Worm (Caenorhabditis elegans) whole organism, young adult: ENCODE measurements around the gene ptr-5.

Experiments
- B0336.3 ChIP-seq: fragments of 200-800 bp; sonication (Bioruptor generic); IDR thresholded peaks from 2 replicates; pipeline ENCODE4 v1.3.6; 2022; ENCODE audit warnings: missing genetic modification characterization, missing compliant biosample characterization
- F22D6.2 ChIP-seq: sonication (generic microtip); optimal IDR thresholded peaks from 2 replicates; lab custom pipeline; 2016; ENCODE audit warnings: mild to moderate bottlenecking, missing genetic modification characterization, missing compliant biosample characterization
- F33H1.4 ChIP-seq: fragments of 200-800 bp; sonication (Bioruptor generic); IDR thresholded peaks from 2 replicates; pipeline ENCODE4 v1.3.6; 2022; ENCODE audit warnings: missing genetic modification reagents, missing genetic modification characterization, missing compliant biosample characterization
- F49E8.2 ChIP-seq: sonication (generic microtip); optimal IDR thresholded peaks from 3 replicates; lab custom pipeline; 2017; ENCODE audit warnings: missing genetic modification characterization, mild to moderate bottlenecking, missing compliant biosample characterization, antibody characterized with exemption, moderate library complexity; ENCODE audit not compliant: insufficient read depth
- K11D2.4 ChIP-seq: fragments of 200-800 bp; sonication (Bioruptor generic); IDR thresholded peaks from 2 replicates; pipeline ENCODE4 v1.3.6; 2022; ENCODE audit warnings: missing genetic modification reagents, missing genetic modification characterization, missing compliant biosample characterization
- Y53G8AR.9 ChIP-seq: fragments of 200-800 bp; sonication (Bioruptor generic); conservative IDR thresholded peaks from 2 replicates; pipeline ENCODE4 v1.3.6; 2022; ENCODE audit warnings: missing genetic modification reagents, missing genetic modification characterization, missing compliant biosample characterization
- Y79H2A.3 ChIP-seq: fragments of 200-800 bp; sonication (Bioruptor generic); conservative IDR thresholded peaks from 2 replicates; pipeline ENCODE4 v1.3.6; 2022; ENCODE audit warnings: missing genetic modification reagents, missing genetic modification characterization, missing compliant biosample characterization
- ama-1 ChIP-seq, 3 experiments: fragments of 150-350 bp in 1 of 3; sonication (generic microtip) in 2 of 3; optimal IDR thresholded peaks; 2 replicates each; lab custom pipeline; 2014 to 2018; ENCODE audit warnings: missing biosample characterization in 2 of 3, missing genetic modification characterization in 2 of 3, missing genetic modification reagents in 2 of 3
- aptf-2 ChIP-seq: fragments of 200-800 bp; sonication (Bioruptor generic); conservative IDR thresholded peaks from 2 replicates; pipeline ENCODE4 v1.3.6; 2022; ENCODE audit warnings: missing genetic modification reagents, missing genetic modification characterization, missing compliant biosample characterization
- atf-7 ChIP-seq: sonication (generic microtip); optimal IDR thresholded peaks from 2 replicates; lab custom pipeline; 2017; ENCODE audit warnings: mild to moderate bottlenecking, missing genetic modification characterization, missing compliant biosample characterization
- cebp-2 ChIP-seq: fragments of 200-800 bp; sonication (Bioruptor generic); IDR thresholded peaks from 2 replicates; pipeline ENCODE4 v1.3.6; 2022; ENCODE audit warnings: missing genetic modification characterization, missing compliant biosample characterization
- ceh-40 ChIP-seq: fragments of 200-800 bp; sonication (Bioruptor generic); IDR thresholded peaks from 2 replicates; pipeline ENCODE4 v1.3.6; 2022; ENCODE audit warnings: missing genetic modification characterization, missing compliant biosample characterization
- ceh-58 ChIP-seq: fragments of 200-800 bp; sonication (Bioruptor generic); IDR thresholded peaks from 2 replicates; pipeline ENCODE4 v1.3.6; 2022; ENCODE audit warnings: missing genetic modification characterization, missing compliant biosample characterization
- ceh-91 ChIP-seq: fragments of 200-800 bp; sonication (Bioruptor generic); IDR thresholded peaks from 2 replicates; pipeline ENCODE4 v1.3.6; 2022; ENCODE audit warnings: missing genetic modification reagents, missing genetic modification characterization, missing compliant biosample characterization
- chd-7 ChIP-seq: sonication (generic microtip); optimal IDR thresholded peaks from 2 replicates; lab custom pipeline; 2016; ENCODE audit warnings: mild to moderate bottlenecking, missing genetic modification characterization, moderate library complexity, missing compliant biosample characterization
- die-1 ChIP-seq: sonication (generic microtip); optimal IDR thresholded peaks from 2 replicates; lab custom pipeline; 2016; ENCODE audit warnings: missing genotype, mild to moderate bottlenecking, missing genetic modification characterization, missing compliant biosample characterization
- egl-18 ChIP-seq: fragments of 200-800 bp; sonication (Bioruptor generic); IDR thresholded peaks from 2 replicates; pipeline ENCODE4 v1.3.6; 2022; ENCODE audit warnings: missing genetic modification reagents, missing genetic modification characterization, missing compliant biosample characterization
- egrh-3 ChIP-seq: fragments of 200-800 bp; sonication (Bioruptor generic); IDR thresholded peaks from 2 replicates; pipeline ENCODE4 v1.3.6; 2022; ENCODE audit warnings: missing genetic modification reagents, missing genetic modification characterization, missing compliant biosample characterization
- ets-4 ChIP-seq: fragments of 200-800 bp; sonication (Bioruptor generic); optimal IDR thresholded peaks from 2 replicates; lab custom pipeline; 2018; ENCODE audit warnings: mild to moderate bottlenecking, missing genetic modification characterization, missing compliant biosample characterization
- hlh-12 ChIP-seq: sonication (generic microtip); optimal IDR thresholded peaks from 2 replicates; lab custom pipeline; 2016; ENCODE audit warnings: missing genetic modification characterization, missing compliant biosample characterization
- hmg-20 ChIP-seq: fragments of 200-800 bp; sonication (Bioruptor generic); IDR thresholded peaks from 2 replicates; pipeline ENCODE4 v1.3.6; 2022; ENCODE audit warnings: missing genetic modification reagents, missing genetic modification characterization, missing compliant biosample characterization
- hrde-1 ChIP-seq: sonication (generic microtip); optimal IDR thresholded peaks from 2 replicates; lab custom pipeline; 2016; ENCODE audit warnings: missing genetic modification characterization, mild to moderate bottlenecking, missing compliant biosample characterization, moderate library complexity, missing genotype, missing genetic modification reagents, borderline replicate concordance
- let-607 ChIP-seq, 2 experiments: fragments of 200-800 bp in 1 of 2; sonication (Bioruptor generic) in 1 of 2; sonication (generic microtip) in 1 of 2; optimal IDR thresholded peaks; 2 replicates each; lab custom pipeline; 2016 to 2018; ENCODE audit warnings: mild to moderate bottlenecking in 2 of 2, missing compliant biosample characterization in 2 of 2, missing genetic modification characterization in 2 of 2, moderate library complexity in 2 of 2, missing genotype in 1 of 2
- lin-26 ChIP-seq: fragments of 200-800 bp; sonication (Bioruptor generic); IDR thresholded peaks from 2 replicates; pipeline ENCODE4 v1.3.6; 2022; ENCODE audit warnings: missing genetic modification reagents, missing genetic modification characterization, missing compliant biosample characterization
- lin-40 ChIP-seq: sonication (generic microtip); optimal IDR thresholded peaks from 2 replicates; lab custom pipeline; 2016; ENCODE audit warnings: missing genetic modification characterization, mild to moderate bottlenecking, missing compliant biosample characterization, missing genotype, missing genetic modification reagents
- lin-54 ChIP-seq: fragments of 200-800 bp; sonication (Bioruptor generic); optimal IDR thresholded peaks from 2 replicates; lab custom pipeline; 2018; ENCODE audit warnings: mild to moderate bottlenecking, missing genetic modification characterization, missing compliant biosample characterization
- madf-10 ChIP-seq: sonication (generic microtip); optimal IDR thresholded peaks from 2 replicates; lab custom pipeline; 2016; ENCODE audit warnings: mild to moderate bottlenecking, missing genetic modification characterization, missing compliant biosample characterization
- nhr-27 ChIP-seq: fragments of 200-800 bp; sonication (Bioruptor generic); optimal IDR thresholded peaks from 2 replicates; lab custom pipeline; 2018; ENCODE audit warnings: mild to moderate bottlenecking, missing genetic modification characterization, moderate library complexity, missing compliant biosample characterization
- nhr-90 ChIP-seq: sonication (generic microtip); optimal IDR thresholded peaks from 2 replicates; lab custom pipeline; 2016; ENCODE audit warnings: missing genotype, mild to moderate bottlenecking, missing genetic modification characterization, missing compliant biosample characterization
- rcor-1 ChIP-seq: fragments of 200-800 bp; sonication (Bioruptor generic); IDR thresholded peaks from 2 replicates; pipeline ENCODE4 v1.3.6; 2022; ENCODE audit warnings: missing genetic modification reagents, missing genetic modification characterization, missing compliant biosample characterization
- sea-2 ChIP-seq: fragments of 200-800 bp; sonication (Bioruptor generic); IDR thresholded peaks from 2 replicates; pipeline ENCODE4 v1.3.6; 2022; ENCODE audit warnings: missing genetic modification characterization, missing compliant biosample characterization
- snpc-4 ChIP-seq, 5 experiments: fragments of 150-350 bp in 1 of 5; sonication (generic microtip) in 4 of 5; optimal IDR thresholded peaks; 2 replicates each; lab custom pipeline; 2014 to 2018; ENCODE audit warnings: missing genetic modification characterization in 5 of 5, missing biosample characterization in 3 of 5, antibody characterized with exemption in 2 of 5, mild to moderate bottlenecking in 2 of 5, missing compliant biosample characterization in 2 of 5, missing genotype in 2 of 5, moderate library complexity in 2 of 5, missing genetic modification reagents in 1 of 5
- sptf-2 ChIP-seq: fragments of 200-800 bp; sonication (Bioruptor generic); optimal IDR thresholded peaks from 2 replicates; lab custom pipeline; 2018; ENCODE audit warnings: mild to moderate bottlenecking, missing genetic modification characterization, missing compliant biosample characterization
- unc-62 ChIP-seq: fragments of 150-350 bp; optimal IDR thresholded peaks from 2 replicates; lab custom pipeline; 2014; ENCODE audit warnings: missing biosample characterization, missing genetic modification reagents, missing genetic modification characterization
- ztf-18 ChIP-seq: sonication (generic microtip); optimal IDR thresholded peaks from 2 replicates; lab custom pipeline; 2016; ENCODE audit warnings: missing genotype, mild to moderate bottlenecking, missing genetic modification characterization, missing compliant biosample characterization
- ztf-22 ChIP-seq: fragments of 200-800 bp; sonication (Bioruptor generic); optimal IDR thresholded peaks from 2 replicates; lab custom pipeline; 2018; ENCODE audit warnings: mild to moderate bottlenecking, missing genetic modification characterization, moderate library complexity, missing compliant biosample characterization

Gene ptr-5

ce11 chrX:17355462-17355861 lies 37.1 kb downstream of the ptr-5 start:
- TF ChIP-seq lin-40 (tag; lab: Kevin White, UChicago): no peak
- TF ChIP-seq unc-62 (GFP tag; lab: Kevin White, UChicago): no peak
- no peak for TF ChIP-seq hmg-20 (GFP tag; lab: Robert Waterston, UW)
- TF ChIP-seq hlh-12 (tag; lab: Kevin White, UChicago): no peak
- no peak for TF ChIP-seq ceh-91
- TF ChIP-seq F22D6.2 (tag; lab: Kevin White, UChicago): no peak
- TF ChIP-seq snpc-4 (GFP tag; optimal IDR thresholded peaks at IDR 0.05; lab: Kevin White, UChicago): no peak
- TF ChIP-seq snpc-4 (tag; optimal IDR thresholded peaks at IDR 0.05; lab: Kevin White, UChicago): no peak
- no peak for TF ChIP-seq atf-7 (tag; lab: Kevin White, UChicago)
- no peak for TF ChIP-seq die-1
- no peak for TF ChIP-seq F49E8.2 (tag; lab: Kevin White, UChicago)
- no peak for TF ChIP-seq K11D2.4
- no peak for TF ChIP-seq nhr-27 (tag; lab: Kevin White, UChicago)
- no peak for TF ChIP-seq cebp-2 (GFP tag; lab: Robert Waterston, UW)
- TF ChIP-seq let-607 (tag; optimal IDR thresholded peaks at IDR 0.05; lab: Kevin White, UChicago): no peak
- TF ChIP-seq Y53G8AR.9: no peak
- no peak for TF ChIP-seq Y79H2A.3 (GFP tag; lab: Robert Waterston, UW)
- TF ChIP-seq lin-26 (GFP tag; lab: Robert Waterston, UW): no peak
- TF ChIP-seq nhr-90 (tag; lab: Kevin White, UChicago): no peak
- TF ChIP-seq, all 124 proteins: peak for 0

ce11 chrX:17356748-17357147 lies 38.4 kb downstream of the ptr-5 start:
- TF ChIP-seq ceh-40: no peak
- no peak for TF ChIP-seq ztf-22 (GFP tag; lab: Kevin White, UChicago)
- no peak for TF ChIP-seq sea-2
- no peak for TF ChIP-seq aptf-2
- no peak for TF ChIP-seq B0336.3 (GFP tag; lab: Robert Waterston, UW)
- no peak for TF ChIP-seq cebp-2 (GFP tag; lab: Robert Waterston, UW)
- TF ChIP-seq egrh-3 (GFP tag; lab: Robert Waterston, UW): no peak
- no peak for TF ChIP-seq ztf-18 (tag; lab: Kevin White, UChicago)
- TF ChIP-seq egl-18 (GFP tag; lab: Robert Waterston, UW): no peak
- no peak for TF ChIP-seq sptf-2 (GFP tag; lab: Kevin White, UChicago)
- TF ChIP-seq lin-54 (GFP tag; lab: Kevin White, UChicago): no peak
- TF ChIP-seq lin-26 (GFP tag; lab: Robert Waterston, UW): no peak
- no peak for TF ChIP-seq ama-1 (optimal IDR thresholded peaks at IDR 0.05; lab: Kevin White, UChicago)
- no peak for TF ChIP-seq ama-1 (GFP tag; optimal IDR thresholded peaks at IDR 0.05; lab: Kevin White, UChicago)

ce11 chrX:17359452-17359851 lies 41.1 kb downstream of the ptr-5 start, which contains the start of gene npr-36:
Gene npr-36, plus strand, starts transcription at chrX:17359752.
- no peak for TF ChIP-seq rcor-1 (GFP tag; lab: Robert Waterston, UW)
- TF ChIP-seq Y79H2A.3 (GFP tag; lab: Robert Waterston, UW): no peak
- TF ChIP-seq madf-10 (tag; lab: Kevin White, UChicago): no peak
- no peak for TF ChIP-seq chd-7 (tag; lab: Kevin White, UChicago)
- TF ChIP-seq hlh-12 (tag; lab: Kevin White, UChicago): no peak
- no peak for TF ChIP-seq F33H1.4
- TF ChIP-seq ama-1 (optimal IDR thresholded peaks at IDR 0.05; lab: Kevin White, UChicago): no peak
- TF ChIP-seq ama-1 (GFP tag; optimal IDR thresholded peaks at IDR 0.05; lab: Kevin White, UChicago): no peak
- TF ChIP-seq ets-4 (GFP tag; lab: Kevin White, UChicago): no peak
- no peak for TF ChIP-seq lin-26 (GFP tag; lab: Robert Waterston, UW)
- TF ChIP-seq hrde-1 (tag; lab: Kevin White, UChicago): no peak
- no peak for TF ChIP-seq ceh-58
